Worm (Caenorhabditis elegans) whole organism, L4/young adult: Measurements from ENCODE around the gene T14F9.2.

Experiments used
- W03F9.2 ChIP-seq: fragments of 150-350 bp; optimal IDR thresholded peaks from 2 replicates; lab custom pipeline; 2014; ENCODE audit warnings: missing biosample characterization, missing genetic modification characterization
- dao-5 ChIP-seq: sonication (generic microtip); optimal IDR thresholded peaks from 2 replicates; lab custom pipeline; 2016; ENCODE audit warnings: missing genotype, missing genetic modification characterization, moderate library complexity, missing compliant biosample characterization

- no peak for TF ChIP-seq dao-5 (tag; lab: Kevin White, UChicago)
- no peak for TF ChIP-seq W03F9.2 (tag; lab: Kevin White, UChicago)
These were observed 25.7 kb upstream of the T14F9.2 start for ce11 chrX:2208391-2208790.
